Worm (Caenorhabditis elegans) whole organism, L4 larva: ENCODE data around the gene ddx-35.
A peak's percentile ranks its signal among the peaks of the same experiment; 100 is the strongest.

Source experiments
- F37D6.2 ChIP-seq: sonication (generic microtip); optimal IDR thresholded peaks from 2 replicates; lab custom pipeline; 2016; ENCODE audit warnings: mild to moderate bottlenecking, missing genetic modification characterization, missing compliant biosample characterization
- F49E8.2 ChIP-seq: sonication (generic microtip); optimal IDR thresholded peaks from 2 replicates; lab custom pipeline; 2016; ENCODE audit warnings: missing compliant biosample characterization, mild to moderate bottlenecking, missing genetic modification characterization, borderline replicate concordance
- R02D3.7 ChIP-seq: fragments of 150-350 bp; sonication (generic microtip); optimal IDR thresholded peaks from 3 replicates; lab custom pipeline; 2014; ENCODE audit warnings: missing biosample characterization, missing genetic modification characterization
- T20F7.1 ChIP-seq: fragments of 200-800 bp; sonication (Bioruptor generic); optimal IDR thresholded peaks from 2 replicates; lab custom pipeline; 2018; ENCODE audit warnings: mild to moderate bottlenecking, missing genetic modification characterization, missing compliant biosample characterization
- T26A8.4 ChIP-seq: fragments of 200-800 bp; sonication (Bioruptor generic); IDR thresholded peaks from 2 replicates; pipeline ENCODE4 v1.3.6; 2022; ENCODE audit warnings: missing genetic modification characterization, missing compliant biosample characterization
- Y48G9A.11 ChIP-seq: fragments of 200-800 bp; sonication (Bioruptor generic); IDR thresholded peaks from 2 replicates; pipeline ENCODE4 v1.3.6; 2022; ENCODE audit warnings: missing genetic modification reagents, missing genetic modification characterization, missing compliant biosample characterization
- Y75B8A.6 ChIP-seq: fragments of 200-800 bp; sonication (Bioruptor generic); IDR thresholded peaks from 2 replicates; pipeline ENCODE4 v1.3.6; 2022; ENCODE audit warnings: missing genetic modification reagents, missing genetic modification characterization, missing compliant biosample characterization
- aha-1 ChIP-seq: fragments of 150-350 bp; peaks from one replicate; lab custom pipeline; 2014; ENCODE audit warnings: missing biosample characterization, missing genetic modification characterization
- ama-1 ChIP-seq: fragments of 150-350 bp; optimal IDR thresholded peaks from 2 replicates; lab custom pipeline; 2014; ENCODE audit warnings: inconsistent platforms, mixed read lengths
- attf-4 ChIP-seq: sonication (generic microtip); optimal IDR thresholded peaks from 3 replicates; lab custom pipeline; 2017; ENCODE audit warnings: missing biosample characterization, missing genetic modification characterization
- ceh-28 ChIP-seq: fragments of 150-350 bp; optimal IDR thresholded peaks from 2 replicates; lab custom pipeline; 2014; ENCODE audit warnings: missing biosample characterization, missing genetic modification reagents, missing genetic modification characterization
- ceh-62 ChIP-seq: sonication (generic microtip); optimal IDR thresholded peaks from 2 replicates; lab custom pipeline; 2017; ENCODE audit warnings: missing biosample characterization, missing genetic modification characterization
- ces-1 ChIP-seq: fragments of 150-350 bp; sonication (generic microtip); optimal IDR thresholded peaks from 4 replicates; lab custom pipeline; 2014; ENCODE audit warnings: missing biosample characterization, missing genetic modification reagents, missing genetic modification characterization
- ctbp-1 ChIP-seq: fragments of 200-800 bp; sonication (Bioruptor generic); IDR thresholded peaks from 2 replicates; pipeline ENCODE4 v1.3.6; 2022; ENCODE audit warnings: missing genetic modification reagents, missing genetic modification characterization, missing compliant biosample characterization
- daf-12 ChIP-seq: fragments of 150-350 bp; optimal IDR thresholded peaks from 2 replicates; lab custom pipeline; 2014; ENCODE audit warnings: missing biosample characterization, missing genetic modification reagents, missing genetic modification characterization
- daf-19 ChIP-seq: fragments of 200-800 bp; sonication (Bioruptor generic); conservative IDR thresholded peaks from 2 replicates; pipeline ENCODE4 v1.3.6; 2022; ENCODE audit warnings: missing genetic modification characterization, missing compliant biosample characterization
- dmd-8 ChIP-seq: fragments of 200-800 bp; sonication (Bioruptor generic); IDR thresholded peaks from 2 replicates; pipeline ENCODE4 v1.3.6; 2022; ENCODE audit warnings: missing genetic modification characterization, missing compliant biosample characterization
- dmd-9 ChIP-seq: fragments of 200-800 bp; sonication (Bioruptor generic); IDR thresholded peaks from 2 replicates; pipeline ENCODE4 v1.3.6; 2022; ENCODE audit warnings: missing genetic modification reagents, missing genetic modification characterization, missing compliant biosample characterization
- dpl-1 ChIP-seq: fragments of 150-350 bp; optimal IDR thresholded peaks from 2 replicates; lab custom pipeline; 2014; ENCODE audit warnings: missing biosample characterization, missing genetic modification reagents, missing genetic modification characterization
- duxl-1 ChIP-seq: sonication (generic microtip); optimal IDR thresholded peaks from 2 replicates; lab custom pipeline; 2016; ENCODE audit warnings: mild to moderate bottlenecking, missing genetic modification characterization, moderate library complexity, missing compliant biosample characterization; ENCODE audit not compliant: poor library complexity
- egl-27 ChIP-seq: sonication (generic microtip); optimal IDR thresholded peaks from 3 replicates; lab custom pipeline; 2017; ENCODE audit warnings: missing biosample characterization, missing genetic modification reagents, missing genetic modification characterization
- hlh-11 ChIP-seq: fragments of 200-800 bp; sonication (Bioruptor generic); optimal IDR thresholded peaks from 2 replicates; lab custom pipeline; 2018; ENCODE audit warnings: mild to moderate bottlenecking, missing genetic modification characterization, missing compliant biosample characterization
- hlh-30 ChIP-seq: sonication (generic microtip); optimal IDR thresholded peaks from 2 replicates; lab custom pipeline; 2017; ENCODE audit warnings: antibody characterized with exemption, mild to moderate bottlenecking, missing genetic modification characterization, missing compliant biosample characterization; ENCODE audit not compliant: insufficient read depth
- hmg-1.1 ChIP-seq: fragments of 200-800 bp; sonication (Bioruptor generic); IDR thresholded peaks from 2 replicates; pipeline ENCODE4 v1.3.6; 2022; ENCODE audit warnings: missing genetic modification reagents, missing genetic modification characterization, missing compliant biosample characterization
- lin-1 ChIP-seq: fragments of 200-800 bp; sonication (Bioruptor generic); IDR thresholded peaks from 2 replicates; pipeline ENCODE4 v1.3.6; 2022; ENCODE audit warnings: missing genetic modification reagents, missing genetic modification characterization, missing compliant biosample characterization
- lin-29 ChIP-seq: fragments of 200-800 bp; sonication (Bioruptor generic); IDR thresholded peaks from 2 replicates; pipeline ENCODE4 v1.3.6; 2022; ENCODE audit warnings: missing genetic modification reagents, missing genetic modification characterization, missing compliant biosample characterization
- lin-38 ChIP-seq: fragments of 200-800 bp; sonication (Bioruptor generic); IDR thresholded peaks from 2 replicates; pipeline ENCODE4 v1.3.6; 2022; ENCODE audit warnings: missing genetic modification reagents, missing genetic modification characterization, missing compliant biosample characterization
- lsy-2 ChIP-seq, 2 experiments: fragments of 150-350 bp in 1 of 2; sonication (generic microtip) in 1 of 2; optimal IDR thresholded peaks; 2 replicates each; lab custom pipeline; 2014 to 2017; ENCODE audit warnings: missing biosample characterization in 2 of 2, missing genetic modification characterization in 2 of 2
- madf-9 ChIP-seq: fragments of 200-800 bp; sonication (Bioruptor generic); conservative IDR thresholded peaks from 2 replicates; pipeline ENCODE4 v1.3.6; 2022; ENCODE audit warnings: missing genetic modification reagents, missing genetic modification characterization, missing compliant biosample characterization
- mdt-29 ChIP-seq: fragments of 200-800 bp; sonication (Bioruptor generic); IDR thresholded peaks from 2 replicates; pipeline ENCODE4 v1.3.6; 2022; ENCODE audit warnings: missing genetic modification reagents, missing genetic modification characterization, missing compliant biosample characterization
- mes-2 ChIP-seq: sonication (generic microtip); optimal IDR thresholded peaks from 2 replicates; lab custom pipeline; 2016; ENCODE audit warnings: missing genotype, mild to moderate bottlenecking, missing genetic modification characterization, missing compliant biosample characterization; ENCODE audit not compliant: poor library complexity, severe bottlenecking
- mxl-2 ChIP-seq: fragments of 200-800 bp; sonication (Bioruptor generic); conservative IDR thresholded peaks from 2 replicates; pipeline ENCODE4 v1.3.6; 2022; ENCODE audit warnings: missing genetic modification reagents, missing genetic modification characterization, missing compliant biosample characterization
- nhr-10 ChIP-seq: fragments of 150-350 bp; optimal IDR thresholded peaks from 2 replicates; lab custom pipeline; 2014; ENCODE audit warnings: missing biosample characterization, missing genetic modification characterization
- nhr-102 ChIP-seq: sonication (generic microtip); optimal IDR thresholded peaks from 2 replicates; lab custom pipeline; 2016; ENCODE audit warnings: mild to moderate bottlenecking, missing genetic modification characterization, moderate library complexity, missing compliant biosample characterization
- nhr-237 ChIP-seq: sonication (generic microtip); optimal IDR thresholded peaks from 2 replicates; lab custom pipeline; 2017; ENCODE audit warnings: missing biosample characterization, missing genetic modification characterization
- nhr-25 ChIP-seq: sonication (generic microtip); optimal IDR thresholded peaks from 2 replicates; lab custom pipeline; 2017; ENCODE audit warnings: missing genetic modification characterization, mild to moderate bottlenecking, missing compliant biosample characterization, antibody characterized with exemption, moderate library complexity, borderline replicate concordance; ENCODE audit not compliant: insufficient read depth
- nhr-41 ChIP-seq: fragments of 200-800 bp; sonication (Bioruptor generic); IDR thresholded peaks from 2 replicates; pipeline ENCODE4 v1.3.6; 2022; ENCODE audit warnings: missing genetic modification reagents, missing genetic modification characterization, missing compliant biosample characterization
- nhr-48 ChIP-seq: sonication (generic microtip); optimal IDR thresholded peaks from 2 replicates; lab custom pipeline; 2016; ENCODE audit warnings: mild to moderate bottlenecking, missing genetic modification characterization, missing compliant biosample characterization
- nhr-76 ChIP-seq: fragments of 150-350 bp; optimal IDR thresholded peaks from 2 replicates; lab custom pipeline; 2014; ENCODE audit warnings: missing biosample characterization, missing genetic modification characterization
- rbr-2 ChIP-seq: sonication (generic microtip); optimal IDR thresholded peaks from 2 replicates; lab custom pipeline; 2016; ENCODE audit warnings: missing genotype, missing genetic modification characterization, missing compliant biosample characterization
- set-16 ChIP-seq: fragments of 200-800 bp; sonication (Bioruptor generic); IDR thresholded peaks from 2 replicates; pipeline ENCODE4 v1.3.6; 2022; ENCODE audit warnings: missing genetic modification reagents, missing genetic modification characterization, missing compliant biosample characterization
- skn-1 ChIP-seq: fragments of 150-350 bp; optimal IDR thresholded peaks from 2 replicates; lab custom pipeline; 2014; ENCODE audit warnings: missing biosample characterization, missing genetic modification characterization
- snpc-4 ChIP-seq: fragments of 150-350 bp; optimal IDR thresholded peaks from 2 replicates; lab custom pipeline; 2014; ENCODE audit warnings: missing biosample characterization, missing genetic modification characterization
- spr-3 ChIP-seq: fragments of 200-800 bp; sonication (Bioruptor generic); optimal IDR thresholded peaks from 2 replicates; lab custom pipeline; 2018; ENCODE audit warnings: mild to moderate bottlenecking, missing genetic modification characterization, missing compliant biosample characterization
- tra-1 ChIP-seq: fragments of 200-800 bp; sonication (Bioruptor generic); IDR thresholded peaks from 2 replicates; pipeline ENCODE4 v1.3.6; 2022; ENCODE audit warnings: missing genetic modification reagents, missing genetic modification characterization, missing compliant biosample characterization
- unc-39 ChIP-seq: sonication (generic microtip); optimal IDR thresholded peaks from 2 replicates; lab custom pipeline; 2017; ENCODE audit warnings: missing biosample characterization, missing genetic modification characterization
- zfp-2 ChIP-seq: sonication (generic microtip); optimal IDR thresholded peaks from 2 replicates; lab custom pipeline; 2016; ENCODE audit warnings: mild to moderate bottlenecking, missing genetic modification characterization, missing compliant biosample characterization
- zfp-3 ChIP-seq: fragments of 200-800 bp; sonication (Bioruptor generic); conservative IDR thresholded peaks from 2 replicates; pipeline ENCODE4 v1.3.6; 2022; ENCODE audit warnings: missing genetic modification reagents, missing genetic modification characterization, missing compliant biosample characterization
- zip-11 ChIP-seq: fragments of 200-800 bp; sonication (Bioruptor generic); IDR thresholded peaks from 2 replicates; pipeline ENCODE4 v1.3.6; 2022; ENCODE audit warnings: missing genetic modification characterization, missing compliant biosample characterization
- zip-2 ChIP-seq: fragments of 150-350 bp; optimal IDR thresholded peaks from 2 replicates; lab custom pipeline; 2014; ENCODE audit warnings: missing biosample characterization, missing genetic modification characterization

The ddx-35 gene

ce11 chrIII:1600670-1601194 lies 46.5 kb upstream of the ddx-35 start, which contains the start of gene sms-3 (continued):
- TF ChIP-seq tra-1 (peak; percentile 79; the same call in 1 of the 2 replicates), Y48G9A.11 (GFP tag; lab: Robert Waterston, UW) (peak; percentile 83), rbr-2 (tag; lab: Kevin White, UChicago) (no peak), T20F7.1 (GFP tag; lab: Kevin White, UChicago) (peak; percentile 9), mes-2 (tag; lab: Kevin White, UChicago) (peak; percentile 68), mdt-29 (GFP tag; lab: Robert Waterston, UW) (no peak), spr-3 (GFP tag; lab: Kevin White, UChicago) (no peak), ama-1 (lab: Kevin White, UChicago) (no peak), aha-1 (peak; percentile 42), attf-4 (no peak), hmg-1.1 (GFP tag; lab: Robert Waterston, UW) (0 out of 2 replicates have a peak, but pooled peaks have one; percentile 23), R02D3.7 (tag; lab: Kevin White, UChicago) (no peak), nhr-10 (no peak), daf-12 (no peak), duxl-1 (tag; lab: Kevin White, UChicago) (peak; percentile 61), unc-39 (tag; lab: Kevin White, UChicago) (no peak), hlh-30 (tag; lab: Kevin White, UChicago) (no peak), lin-1 (GFP tag; lab: Robert Waterston, UW) (no peak), nhr-102 (tag; lab: Kevin White, UChicago) (no peak), dmd-9 (GFP tag; lab: Robert Waterston, UW) (peak; percentile 23; the same call in 1 of the 2 replicates), daf-19 (0 out of 2 replicates have a peak, but pooled peaks have one; percentile 61), madf-9 (GFP tag; lab: Robert Waterston, UW) (peak; percentile 43; the same call in 1 of the 2 replicates), nhr-41 (peak; percentile 66; the same call in 1 of the 2 replicates), nhr-48 (peak; percentile 20), nhr-76 (tag; lab: Kevin White, UChicago) (no peak), zfp-3 (GFP tag; lab: Robert Waterston, UW) (0 out of 2 replicates have a peak, but pooled peaks have one; percentile 36), lin-29 (GFP tag; lab: Robert Waterston, UW) (no peak), hlh-11 (tag; lab: Kevin White, UChicago) (no peak), Y75B8A.6 (GFP tag; lab: Robert Waterston, UW) (peak; percentile 78; the same call in 1 of the 2 replicates), lin-38 (GFP tag; lab: Robert Waterston, UW) (peak; percentile 75), ctbp-1 (GFP tag; lab: Robert Waterston, UW) (0 out of 2 replicates have a peak, but pooled peaks have one; percentile 18), nhr-25 (tag; lab: Kevin White, UChicago) (no peak), T26A8.4 (0 out of 2 replicates have a peak, but pooled peaks have one; percentile 17), lsy-2 (tag; optimal IDR thresholded peaks at IDR 0.05; lab: Kevin White, UChicago) (peak in 1 of 2 experiments; percentile 47), mxl-2 (GFP tag; lab: Robert Waterston, UW) (no peak), snpc-4 (tag; lab: Kevin White, UChicago) (no peak), nhr-237 (tag; lab: Kevin White, UChicago) (no peak), ceh-62 (no peak), set-16 (GFP tag; lab: Robert Waterston, UW) (no peak), F49E8.2 (tag; lab: Kevin White, UChicago) (peak; percentile 30), dpl-1 (no peak), zip-2 (no peak), ceh-28 (no peak), zfp-2 (tag; lab: Kevin White, UChicago) (no peak), ces-1 (GFP tag; lab: Kevin White, UChicago) (no peak), egl-27 (no peak), skn-1 (tag; lab: Kevin White, UChicago) (no peak), F37D6.2 (tag; lab: Kevin White, UChicago) (no peak), dmd-8 (GFP tag; lab: Robert Waterston, UW) (peak; percentile 73), zip-11 (no peak)
